Worm (Caenorhabditis elegans) whole organism, L4 larva: ENCODE measurements around the gene cpd-2.

Source experiments
- F10B5.3 ChIP-seq: sonication (generic microtip); optimal IDR thresholded peaks from 2 replicates; lab custom pipeline; 2016; ENCODE audit warnings: mild to moderate bottlenecking, missing genetic modification characterization, missing compliant biosample characterization
- F26F4.8 ChIP-seq: fragments of 200-800 bp; sonication (Bioruptor generic); conservative IDR thresholded peaks from 2 replicates; pipeline ENCODE4 v1.3.6; 2022; ENCODE audit warnings: missing genetic modification characterization, missing compliant biosample characterization
- aha-1 ChIP-seq: fragments of 150-350 bp; peaks from one replicate; lab custom pipeline; 2014; ENCODE audit warnings: missing biosample characterization, missing genetic modification characterization
- arid-1 ChIP-seq: fragments of 200-800 bp; sonication (Bioruptor generic); conservative IDR thresholded peaks from 2 replicates; pipeline ENCODE4 v1.3.6; 2022; ENCODE audit warnings: missing genetic modification reagents, missing genetic modification characterization, missing compliant biosample characterization
- attf-4 ChIP-seq: sonication (generic microtip); optimal IDR thresholded peaks from 3 replicates; lab custom pipeline; 2017; ENCODE audit warnings: missing biosample characterization, missing genetic modification characterization
- ceh-32 ChIP-seq: sonication (generic microtip); optimal IDR thresholded peaks from 2 replicates; lab custom pipeline; 2016; ENCODE audit warnings: mild to moderate bottlenecking, missing genetic modification characterization, missing compliant biosample characterization; ENCODE audit not compliant: poor library complexity
- daf-12 ChIP-seq: fragments of 150-350 bp; optimal IDR thresholded peaks from 2 replicates; lab custom pipeline; 2014; ENCODE audit warnings: missing biosample characterization, missing genetic modification reagents, missing genetic modification characterization
- daf-16 ChIP-seq, 3 experiments: sonication (generic microtip); optimal IDR thresholded peaks; 2 replicates each; lab custom pipeline; 2016 to 2017; ENCODE audit warnings: missing genetic modification characterization in 3 of 3, missing genetic modification reagents in 3 of 3, mild to moderate bottlenecking in 2 of 3, missing compliant biosample characterization in 2 of 3, missing biosample characterization in 1 of 3, moderate library complexity in 1 of 3
- daf-19 ChIP-seq: fragments of 200-800 bp; sonication (Bioruptor generic); conservative IDR thresholded peaks from 2 replicates; pipeline ENCODE4 v1.3.6; 2022; ENCODE audit warnings: missing genetic modification characterization, missing compliant biosample characterization
- dmd-6 ChIP-seq: fragments of 200-800 bp; sonication (Bioruptor generic); IDR thresholded peaks from 2 replicates; pipeline ENCODE4 v1.3.6; 2022; ENCODE audit warnings: missing genetic modification reagents, missing genetic modification characterization, missing compliant biosample characterization
- dpl-1 ChIP-seq: fragments of 150-350 bp; optimal IDR thresholded peaks from 2 replicates; lab custom pipeline; 2014; ENCODE audit warnings: missing biosample characterization, missing genetic modification reagents, missing genetic modification characterization
- dve-1 ChIP-seq: sonication (generic microtip); optimal IDR thresholded peaks from 2 replicates; lab custom pipeline; 2017; ENCODE audit warnings: antibody characterized with exemption, mild to moderate bottlenecking, missing genetic modification characterization, missing compliant biosample characterization; ENCODE audit not compliant: insufficient read depth
- egl-27 ChIP-seq: sonication (generic microtip); optimal IDR thresholded peaks from 3 replicates; lab custom pipeline; 2017; ENCODE audit warnings: missing biosample characterization, missing genetic modification reagents, missing genetic modification characterization
- egl-43 ChIP-seq: fragments of 200-800 bp; sonication (Bioruptor generic); IDR thresholded peaks from 2 replicates; pipeline ENCODE4 v1.3.6; 2022; ENCODE audit warnings: missing genetic modification reagents, missing genetic modification characterization, missing compliant biosample characterization
- gei-8 ChIP-seq: fragments of 200-800 bp; sonication (Bioruptor generic); optimal IDR thresholded peaks from 2 replicates; lab custom pipeline; 2018; ENCODE audit warnings: mild to moderate bottlenecking, missing genetic modification characterization, missing compliant biosample characterization
- hif-1 ChIP-seq, 2 experiments: sonication (generic microtip); optimal IDR thresholded peaks; 2 replicates each; lab custom pipeline; 2016 to 2017; ENCODE audit warnings: missing compliant biosample characterization in 2 of 2, missing genetic modification characterization in 2 of 2, missing genetic modification reagents in 2 of 2, missing genotype in 2 of 2, mild to moderate bottlenecking in 1 of 2
- hlh-30 ChIP-seq: sonication (generic microtip); optimal IDR thresholded peaks from 2 replicates; lab custom pipeline; 2017; ENCODE audit warnings: antibody characterized with exemption, mild to moderate bottlenecking, missing genetic modification characterization, missing compliant biosample characterization; ENCODE audit not compliant: insufficient read depth
- jun-1 ChIP-seq: fragments of 150-350 bp; optimal IDR thresholded peaks from 2 replicates; lab custom pipeline; 2014; ENCODE audit warnings: missing biosample characterization, missing genetic modification reagents, missing genetic modification characterization
- lin-38 ChIP-seq: fragments of 200-800 bp; sonication (Bioruptor generic); IDR thresholded peaks from 2 replicates; pipeline ENCODE4 v1.3.6; 2022; ENCODE audit warnings: missing genetic modification reagents, missing genetic modification characterization, missing compliant biosample characterization
- lir-3 ChIP-seq: sonication (generic microtip); optimal IDR thresholded peaks from 2 replicates; lab custom pipeline; 2016; ENCODE audit warnings: mild to moderate bottlenecking, missing genetic modification characterization, missing compliant biosample characterization
- madf-9 ChIP-seq: fragments of 200-800 bp; sonication (Bioruptor generic); conservative IDR thresholded peaks from 2 replicates; pipeline ENCODE4 v1.3.6; 2022; ENCODE audit warnings: missing genetic modification reagents, missing genetic modification characterization, missing compliant biosample characterization
- mdl-1 ChIP-seq, 2 experiments: fragments of 150-350 bp in 1 of 2; sonication (generic microtip) in 1 of 2; optimal IDR thresholded peaks; 2 replicates each; lab custom pipeline; 2014 to 2017; ENCODE audit warnings: missing biosample characterization in 2 of 2, missing genetic modification characterization in 2 of 2
- mep-1 ChIP-seq: fragments of 150-350 bp; sonication (generic microtip); optimal IDR thresholded peaks from 3 replicates; lab custom pipeline; 2014; ENCODE audit warnings: missing biosample characterization, missing genetic modification characterization
- mxl-2 ChIP-seq: fragments of 200-800 bp; sonication (Bioruptor generic); conservative IDR thresholded peaks from 2 replicates; pipeline ENCODE4 v1.3.6; 2022; ENCODE audit warnings: missing genetic modification reagents, missing genetic modification characterization, missing compliant biosample characterization
- nhr-11 ChIP-seq: fragments of 150-350 bp; optimal IDR thresholded peaks from 2 replicates; lab custom pipeline; 2014; ENCODE audit warnings: missing biosample characterization, missing genetic modification characterization
- nhr-25 ChIP-seq: sonication (generic microtip); optimal IDR thresholded peaks from 2 replicates; lab custom pipeline; 2017; ENCODE audit warnings: missing genetic modification characterization, mild to moderate bottlenecking, missing compliant biosample characterization, antibody characterized with exemption, moderate library complexity, borderline replicate concordance; ENCODE audit not compliant: insufficient read depth
- nhr-76 ChIP-seq: fragments of 150-350 bp; optimal IDR thresholded peaks from 2 replicates; lab custom pipeline; 2014; ENCODE audit warnings: missing biosample characterization, missing genetic modification characterization
- nhr-77 ChIP-seq: fragments of 150-350 bp; optimal IDR thresholded peaks from 2 replicates; lab custom pipeline; 2014; ENCODE audit warnings: missing biosample characterization, missing genetic modification characterization
- pha-4 ChIP-seq, 2 experiments: fragments of 150-350 bp in 1 of 2; fragments of 200-800 bp in 1 of 2; sonication (Bioruptor generic) in 1 of 2; IDR thresholded peaks in 1 of 2; optimal IDR thresholded peaks in 1 of 2; 2 replicates each; pipeline versions ENCODE4 v1.3.6 to Lab custom; 2014 to 2022; ENCODE audit warnings: missing genetic modification characterization in 2 of 2, missing genetic modification reagents in 2 of 2, missing biosample characterization in 1 of 2, missing compliant biosample characterization in 1 of 2
- rbr-2 ChIP-seq: sonication (generic microtip); optimal IDR thresholded peaks from 2 replicates; lab custom pipeline; 2016; ENCODE audit warnings: missing genotype, missing genetic modification characterization, missing compliant biosample characterization
- sdz-12 ChIP-seq: fragments of 200-800 bp; sonication (Bioruptor generic); optimal IDR thresholded peaks from 2 replicates; lab custom pipeline; 2018; ENCODE audit warnings: mild to moderate bottlenecking, missing genetic modification characterization, missing compliant biosample characterization
- snpc-4 ChIP-seq: fragments of 150-350 bp; optimal IDR thresholded peaks from 2 replicates; lab custom pipeline; 2014; ENCODE audit warnings: missing biosample characterization, missing genetic modification characterization
- vab-7 ChIP-seq: fragments of 200-800 bp; sonication (Bioruptor generic); IDR thresholded peaks from 2 replicates; pipeline ENCODE4 v1.3.6; 2022; ENCODE audit warnings: missing genetic modification reagents, missing genetic modification characterization, missing compliant biosample characterization
- zfp-3 ChIP-seq: fragments of 200-800 bp; sonication (Bioruptor generic); conservative IDR thresholded peaks from 2 replicates; pipeline ENCODE4 v1.3.6; 2022; ENCODE audit warnings: missing genetic modification reagents, missing genetic modification characterization, missing compliant biosample characterization
- zip-11 ChIP-seq: fragments of 200-800 bp; sonication (Bioruptor generic); IDR thresholded peaks from 2 replicates; pipeline ENCODE4 v1.3.6; 2022; ENCODE audit warnings: missing genetic modification characterization, missing compliant biosample characterization
- zip-2 ChIP-seq: fragments of 150-350 bp; optimal IDR thresholded peaks from 2 replicates; lab custom pipeline; 2014; ENCODE audit warnings: missing biosample characterization, missing genetic modification characterization

cpd-2 gene

DNA sequence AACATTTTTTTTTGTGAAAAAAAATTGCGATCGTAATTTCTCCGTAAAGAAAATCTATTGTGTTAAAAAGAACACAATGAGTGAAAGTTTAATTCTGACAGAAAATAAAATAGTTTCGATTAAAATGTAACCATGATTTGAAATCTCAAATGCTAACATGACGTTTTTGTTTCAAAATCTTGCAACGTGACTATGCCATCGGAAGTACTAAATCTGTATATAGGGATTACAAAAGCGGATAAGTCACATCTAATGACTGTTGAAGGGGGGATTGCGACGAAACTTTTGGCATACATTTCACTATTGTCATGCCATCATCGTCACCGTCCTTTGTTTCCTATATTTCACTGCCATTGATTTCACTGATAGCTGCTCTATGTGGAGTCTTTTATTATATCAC is 22.9 kb downstream of the cpd-2 start, which contains the start of gene col-187:
TSS of gene col-187 (plus strand) at position 301 of the 400 bp plus-strand sequence.
- TF ChIP-seq madf-9 (GFP tag; lab: Robert Waterston, UW) = no peak
- TF ChIP-seq ceh-32 = no peak
- TF ChIP-seq nhr-11 (tag; lab: Kevin White, UChicago) = no peak
- no peak for TF ChIP-seq arid-1 (GFP tag; lab: Robert Waterston, UW)
- no peak for TF ChIP-seq egl-43 (GFP tag; lab: Robert Waterston, UW)
- no peak for TF ChIP-seq daf-19
- no peak for TF ChIP-seq dve-1 (tag; lab: Kevin White, UChicago)
- no peak for TF ChIP-seq zip-11 (GFP tag; lab: Robert Waterston, UW)
- TF ChIP-seq lir-3 (tag; lab: Kevin White, UChicago) = no peak
- TF ChIP-seq nhr-77 = no peak
- TF ChIP-seq F10B5.3 (tag; lab: Kevin White, UChicago) = no peak
- no peak for TF ChIP-seq rbr-2
- no peak for TF ChIP-seq zip-2 (tag; lab: Kevin White, UChicago)
- no peak for TF ChIP-seq daf-16 (GFP tag; optimal IDR thresholded peaks at IDR 0.05; lab: Kevin White, UChicago)
- TF ChIP-seq daf-16 (tag; optimal IDR thresholded peaks at IDR 0.05; lab: Kevin White, UChicago) = no peak
- TF ChIP-seq mdl-1 (tag; optimal IDR thresholded peaks at IDR 0.05; lab: Kevin White, UChicago) = no peak
- no peak for TF ChIP-seq egl-27 (tag; lab: Kevin White, UChicago)
- no peak for TF ChIP-seq sdz-12
- TF ChIP-seq mxl-2 = no peak
- TF ChIP-seq zfp-3 = no peak

- no peak for TF ChIP-seq lir-3 (tag; lab: Kevin White, UChicago)
- TF ChIP-seq attf-4 (tag; lab: Kevin White, UChicago) = no peak
- TF ChIP-seq vab-7 (GFP tag; lab: Robert Waterston, UW) = no peak
- TF ChIP-seq nhr-25 = no peak
- TF ChIP-seq snpc-4 (tag; lab: Kevin White, UChicago) = no peak
- TF ChIP-seq pha-4 (GFP tag; IDR thresholded peaks at IDR 0.05; lab: Robert Waterston, UW) = no peak
- no peak for TF ChIP-seq pha-4 (tag; optimal IDR thresholded peaks at IDR 0.05; lab: Kevin White, UChicago)
- no peak for TF ChIP-seq dpl-1
- TF ChIP-seq lin-38 = no peak
- TF ChIP-seq daf-12 (tag; lab: Kevin White, UChicago) = no peak
- no peak for TF ChIP-seq egl-27 (tag; lab: Kevin White, UChicago)
- no peak for TF ChIP-seq hif-1 (tag; optimal IDR thresholded peaks at IDR 0.05; lab: Kevin White, UChicago)
- no peak for TF ChIP-seq zfp-3
- no peak for TF ChIP-seq gei-8 (GFP tag; lab: Kevin White, UChicago)
- TF ChIP-seq hlh-30 (tag; lab: Kevin White, UChicago) = no peak
- TF ChIP-seq nhr-76 (tag; lab: Kevin White, UChicago) = no peak
- TF ChIP-seq F26F4.8 (GFP tag; lab: Robert Waterston, UW) = no peak
- no peak for TF ChIP-seq jun-1
- no peak for TF ChIP-seq F10B5.3 (tag; lab: Kevin White, UChicago)
- TF ChIP-seq mep-1 (tag; lab: Kevin White, UChicago) = no peak
Observed at ce11 chrX:16076470-16076869, 26.8 kb downstream of the cpd-2 start, which contains the start of gene C30F2.4. TSS of gene C30F2.4 (minus strand) at chrX:16076570.

- TF ChIP-seq aha-1 (tag; lab: Kevin White, UChicago) = peak; percentile 77
- no peak for TF ChIP-seq dmd-6
Observed at ce11 chrX:16078695-16079094, 29.0 kb downstream of the cpd-2 start.
